Fruit fly (Drosophila melanogaster): ENCODE data around the gene ssx.

ssx gene

DNA sequence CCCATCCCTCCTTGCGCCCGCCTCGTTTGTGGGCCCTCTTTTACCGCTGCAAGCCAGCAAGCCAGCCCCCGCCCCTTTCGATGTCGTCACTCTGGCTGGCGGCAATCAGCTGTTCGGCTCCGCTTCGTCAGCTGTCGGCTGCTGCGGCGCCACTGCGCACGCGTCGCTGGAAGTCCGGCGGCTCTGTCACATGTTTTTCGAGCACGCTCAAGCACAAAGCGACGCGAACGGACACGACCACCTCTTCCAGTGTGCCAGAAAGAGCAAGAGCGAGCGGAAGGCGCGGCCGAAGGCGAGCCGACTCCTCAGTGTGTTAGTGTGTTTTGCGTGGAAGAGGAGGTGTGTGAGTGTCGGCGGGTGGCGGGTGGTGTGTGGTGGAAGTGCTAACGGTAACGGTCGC lies 38.6 kb downstream of the ssx start, which contains the start of gene futsch (continued):
- peak; percentile 11 for TF ChIP-seq CG10543 (GFP tag; optimal IDR thresholded peaks at IDR 0.05)
- no peak for TF ChIP-seq seq (GFP tag; IDR thresholded peaks at IDR 0.05)
- TF ChIP-seq CG3838 (GFP tag; optimal IDR thresholded peaks at IDR 0.05): no peak
- no peak for TF ChIP-seq odd (GFP tag; optimal IDR thresholded peaks at IDR 0.05)
- TF ChIP-seq tap (tag; optimal IDR thresholded peaks at IDR 0.05): no peak
- TF ChIP-seq lov (optimal IDR thresholded peaks at IDR 0.05): no peak
- no peak for TF ChIP-seq lov (GFP tag; IDR thresholded peaks at IDR 0.05)
- TF ChIP-seq CG6854 (GFP tag; optimal IDR thresholded peaks at IDR 0.05): no peak
- TF ChIP-seq CG18764 (GFP tag; optimal IDR thresholded peaks at IDR 0.05): no peak
- TF ChIP-seq p53 (GFP tag; optimal IDR thresholded peaks at IDR 0.05): peak; percentile 51
- no peak for TF ChIP-seq tio (GFP tag; optimal IDR thresholded peaks at IDR 0.05)
- TF ChIP-seq Nf-YA (GFP tag; IDR thresholded peaks at IDR 0.05): no peak
- TF ChIP-seq CG18599 (GFP tag; optimal IDR thresholded peaks at IDR 0.05): no peak
- TF ChIP-seq Dfd (GFP tag; optimal IDR thresholded peaks at IDR 0.05): no peak
- peak; percentile 43 for TF ChIP-seq Med (GFP tag)
- TF ChIP-seq tup (GFP tag; optimal IDR thresholded peaks at IDR 0.05): no peak
- no peak for TF ChIP-seq gro (GFP tag; optimal IDR thresholded peaks at IDR 0.05)
- TF ChIP-seq luna (GFP tag; optimal IDR thresholded peaks at IDR 0.05): no peak
- TF ChIP-seq crol (GFP tag; IDR thresholded peaks at IDR 0.05): peak; percentile 27; the same call in 1 of the 2 replicates
- TF ChIP-seq sna (GFP tag; IDR thresholded peaks at IDR 0.05; ENCODE audit: partially characterized antibody): no peak
- no peak for TF ChIP-seq CG6791 (GFP tag; IDR thresholded peaks at IDR 0.05; ENCODE audit: partially characterized antibody)
- no peak for TF ChIP-seq mirr (GFP tag; optimal IDR thresholded peaks at IDR 0.05)
- TF ChIP-seq Scr (GFP tag; IDR thresholded peaks at IDR 0.05; ENCODE audit: partially characterized antibody): no peak
- TF ChIP-seq MBD-R2 (GFP tag; IDR thresholded peaks at IDR 0.05): peak; percentile 17; the same call in 1 of the 2 replicates
- no peak for TF ChIP-seq cwo (GFP tag; optimal IDR thresholded peaks at IDR 0.05)
- peak; percentile 97 for TF ChIP-seq Deaf1 (tag; optimal IDR thresholded peaks at IDR 0.05)
- TF ChIP-seq NC2β (GFP tag; optimal IDR thresholded peaks at IDR 0.05): no peak
- TF ChIP-seq CG12299 (tag; optimal IDR thresholded peaks at IDR 0.05): no peak
- TF ChIP-seq CG1832 (GFP tag; optimal IDR thresholded peaks at IDR 0.05): peak; percentile 5
- peak; percentile 13; the same call in 1 of the 2 replicates for TF ChIP-seq Adf1 (GFP tag; IDR thresholded peaks at IDR 0.05)
- no peak for TF ChIP-seq slou (GFP tag; optimal IDR thresholded peaks at IDR 0.05)

- TF ChIP-seq MBD-R2 (GFP tag; IDR thresholded peaks at IDR 0.05) (peak; percentile 16; the same call in 1 of the 2 replicates), crol (GFP tag; IDR thresholded peaks at IDR 0.05) (0 out of 2 replicates have a peak, but pooled peaks have one; percentile 35), sc (optimal IDR thresholded peaks at IDR 0.05) (no peak), sc (GFP tag; optimal IDR thresholded peaks at IDR 0.05) (no peak), Trl (optimal IDR thresholded peaks at IDR 0.05) (no peak), Trl (GFP tag; optimal IDR thresholded peaks at IDR 0.05) (no peak), ewg (GFP tag; optimal IDR thresholded peaks at IDR 0.05) (peak; percentile 1), Deaf1 (tag; optimal IDR thresholded peaks at IDR 0.05) (peak; percentile 80), onecut (GFP tag; IDR thresholded peaks at IDR 0.05) (peak; percentile 88), crp (GFP tag; optimal IDR thresholded peaks at IDR 0.05) (peak in 1 of 2 experiments; percentile 33), CG17612 (GFP tag; IDR thresholded peaks at IDR 0.05) (no peak)
Observed at dm6 chrX:1410312-1410711, 39.9 kb downstream of the ssx start.

Measured in whole organism, embryonic.